Worm (Caenorhabditis elegans): ENCODE results near the gene str-20.
A peak's percentile ranks its signal among the peaks of the same experiment; 100 is the strongest.

The str-20 gene

DNA sequence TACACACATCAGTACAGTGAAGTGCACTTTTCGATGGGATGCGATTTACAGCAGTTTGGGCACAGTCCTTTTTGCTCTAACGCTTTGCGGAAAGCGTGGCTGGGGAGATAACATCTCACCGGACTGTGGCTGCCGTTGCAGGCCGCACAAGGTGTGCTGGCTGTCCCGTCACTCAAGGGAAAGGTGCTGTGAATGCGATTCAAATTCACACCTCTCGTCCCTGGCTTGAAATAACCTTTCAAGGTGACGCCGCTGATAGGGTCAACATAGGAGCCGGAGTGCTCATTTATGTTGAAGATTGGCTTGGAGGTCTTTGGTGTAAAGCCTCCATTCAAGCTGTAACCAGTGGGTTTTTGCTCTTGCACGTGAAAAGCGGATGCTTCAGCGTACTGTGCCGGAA is 37.8 kb downstream of the str-20 start:
- TF ChIP-seq mab-5 (tag; optimal IDR thresholded peaks at IDR 0.05) (no peak), nhr-76 (tag; optimal IDR thresholded peaks at IDR 0.05) (no peak), ces-1 (GFP tag; optimal IDR thresholded peaks at IDR 0.05) (no peak), zip-8 (tag; optimal IDR thresholded peaks at IDR 0.05) (no peak), mep-1 (tag; optimal IDR thresholded peaks at IDR 0.05) (no peak), ceh-83 (GFP tag; optimal IDR thresholded peaks at IDR 0.05) (no peak), bed-3 (GFP tag; optimal IDR thresholded peaks at IDR 0.05) (no peak), mls-2 (tag; optimal IDR thresholded peaks at IDR 0.05) (no peak), sptf-1 (tag; optimal IDR thresholded peaks at IDR 0.05) (no peak), flh-1 (GFP tag; optimal IDR thresholded peaks at IDR 0.05) (no peak), ceh-39 (tag; optimal IDR thresholded peaks at IDR 0.05) (no peak), pha-4 (tag; optimal IDR thresholded peaks at IDR 0.05) (no peak), M03D4.4 (tag; optimal IDR thresholded peaks at IDR 0.05) (no peak), nhr-28 (tag; optimal IDR thresholded peaks at IDR 0.05) (no peak), sem-2 (GFP tag; optimal IDR thresholded peaks at IDR 0.05) (no peak), unc-62 (GFP tag; optimal IDR thresholded peaks at IDR 0.05) (no peak), unc-120 (tag; optimal IDR thresholded peaks at IDR 0.05; ENCODE audit: poor library complexity, severe bottlenecking) (no peak)

ce11 chrV:797241-797640 is 41.0 kb downstream of the str-20 start:
- no peak for TF ChIP-seq ham-2 (GFP tag; optimal IDR thresholded peaks at IDR 0.05)
- TF ChIP-seq cnd-1 (tag; optimal IDR thresholded peaks at IDR 0.05) = no peak
- no peak for TF ChIP-seq ztf-11 (tag; optimal IDR thresholded peaks at IDR 0.05)

DNA sequence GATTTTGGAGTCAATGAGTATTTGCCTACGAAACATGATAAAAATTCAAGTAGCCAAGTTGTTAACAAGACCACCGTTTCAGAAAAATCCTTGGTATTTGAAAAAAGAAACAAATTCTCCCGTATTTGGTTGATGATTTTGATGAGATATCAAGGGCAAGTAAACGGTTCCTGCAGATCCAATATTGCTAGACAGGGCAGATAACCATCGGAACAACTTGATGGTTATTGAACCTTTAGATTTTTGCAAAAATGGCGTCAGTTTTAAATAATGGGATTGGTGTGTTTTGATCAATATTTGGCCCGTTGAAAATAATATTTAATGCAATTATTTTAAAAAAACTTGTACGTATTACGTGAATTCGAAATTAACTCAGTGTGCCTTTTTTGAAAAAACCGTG is 44.0 kb downstream of the str-20 start:
- no peak for TF ChIP-seq zip-8 (tag; optimal IDR thresholded peaks at IDR 0.05)
- peak; percentile 38 for TF ChIP-seq elt-1 (tag; optimal IDR thresholded peaks at IDR 0.05; ENCODE audit: borderline replicate concordance, insufficient read depth)

ce11 chrV:801555-802060 is 45.3 kb downstream of the str-20 start:
- TF ChIP-seq elt-1 (tag; optimal IDR thresholded peaks at IDR 0.05; ENCODE audit: borderline replicate concordance, insufficient read depth) = peak; percentile 85
- no peak for TF ChIP-seq lin-13 (tag; optimal IDR thresholded peaks at IDR 0.05)
- TF ChIP-seq unc-39 (tag; optimal IDR thresholded peaks at IDR 0.05) = no peak

- TF ChIP-seq mls-2 (tag; optimal IDR thresholded peaks at IDR 0.05) (no peak), drap-1 (GFP tag; optimal IDR thresholded peaks at IDR 0.05) (no peak), ham-2 (GFP tag; optimal IDR thresholded peaks at IDR 0.05) (no peak)
Measured at ce11 chrV:802726-803125, 46.5 kb downstream of the str-20 start.

DNA sequence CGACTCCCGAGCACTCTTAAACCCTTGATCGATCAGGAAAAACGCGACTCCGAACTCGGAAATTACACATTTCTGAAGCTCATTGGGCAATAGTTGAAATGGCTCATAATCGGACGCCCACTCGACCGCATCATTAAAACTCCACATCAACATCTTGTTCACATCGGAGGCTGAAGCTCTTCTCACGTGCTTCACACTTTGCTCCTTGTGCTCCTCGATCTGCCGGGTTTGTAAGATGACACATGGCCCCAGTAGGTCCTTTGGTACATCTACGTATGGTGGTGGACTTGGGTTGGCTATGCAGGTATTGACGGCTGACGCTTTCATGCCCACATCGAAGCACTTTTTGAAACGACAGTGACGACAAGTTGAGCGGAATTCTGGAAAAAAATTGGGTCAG is 47.2 kb downstream of the str-20 start:
- TF ChIP-seq nhr-237 (tag; optimal IDR thresholded peaks at IDR 0.05) (no peak), tbx-8 (GFP tag; optimal IDR thresholded peaks at IDR 0.05) (no peak), flh-1 (GFP tag; optimal IDR thresholded peaks at IDR 0.05) (no peak), ceh-83 (GFP tag; optimal IDR thresholded peaks at IDR 0.05) (no peak), blmp-1 (tag; optimal IDR thresholded peaks at IDR 0.05) (no peak), ceh-39 (tag; optimal IDR thresholded peaks at IDR 0.05) (no peak), unc-39 (tag; optimal IDR thresholded peaks at IDR 0.05) (no peak), nhr-12 (tag; optimal IDR thresholded peaks at IDR 0.05) (no peak), lin-13 (tag; optimal IDR thresholded peaks at IDR 0.05) (no peak), ham-2 (GFP tag; optimal IDR thresholded peaks at IDR 0.05) (no peak), lsy-2 (tag; optimal IDR thresholded peaks at IDR 0.05) (no peak), M03D4.4 (tag; optimal IDR thresholded peaks at IDR 0.05) (no peak), sem-2 (GFP tag; optimal IDR thresholded peaks at IDR 0.05) (no peak), nhr-28 (tag; optimal IDR thresholded peaks at IDR 0.05) (no peak), cnd-1 (tag; optimal IDR thresholded peaks at IDR 0.05) (no peak)

DNA sequence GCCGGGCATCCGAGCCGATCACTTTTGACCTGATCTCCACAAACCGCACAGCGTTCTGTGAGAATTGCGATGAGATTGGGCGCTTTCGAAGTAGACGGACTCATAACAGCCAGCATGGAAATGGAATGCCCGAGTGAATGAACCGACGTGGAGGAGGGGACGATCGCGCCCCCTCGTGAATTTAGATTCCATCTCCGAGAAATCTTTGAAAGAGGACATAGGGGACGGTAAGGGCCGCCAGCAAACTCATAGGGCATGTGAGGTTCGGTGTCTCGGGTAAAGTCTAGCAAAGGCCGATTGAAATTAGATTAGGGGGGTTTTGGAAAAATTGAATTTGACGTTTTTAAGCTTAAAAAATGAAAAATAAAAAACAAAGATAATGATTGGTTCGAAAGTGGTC is 48.2 kb downstream of the str-20 start, which contains the start of gene nhr-270:
Gene nhr-270 (minus strand): TSS at position 257 of the 400 bp plus-strand sequence.
- peak; percentile 36 for TF ChIP-seq elt-1 (tag; optimal IDR thresholded peaks at IDR 0.05; ENCODE audit: borderline replicate concordance, insufficient read depth)
- no peak for TF ChIP-seq mep-1 (tag; optimal IDR thresholded peaks at IDR 0.05)
